Worm (Caenorhabditis elegans): ENCODE data around the gene Y11D7A.9.

The Y11D7A.9 gene

ce11 chrIV:9261687-9262086, 5.8 kb upstream of the Y11D7A.9 start, which contains the start of gene col-120:
Gene col-120, minus strand, starts transcription at chrIV:9261787.
- TF ChIP-seq nhr-179 (tag; optimal IDR thresholded peaks at IDR 0.05) (no peak), mxl-1 (tag; optimal IDR thresholded peaks at IDR 0.05) (no peak), B0035.1 (tag; optimal IDR thresholded peaks at IDR 0.05) (no peak), ceh-91 (GFP tag; IDR thresholded peaks at IDR 0.05) (no peak), aptf-3 (GFP tag; IDR thresholded peaks at IDR 0.05) (no peak), akir-1 (GFP tag; optimal IDR thresholded peaks at IDR 0.05) (no peak), pha-4 (tag; optimal IDR thresholded peaks at IDR 0.05) (no peak)

ce11 chrIV:9260826-9261225, 4.9 kb upstream of the Y11D7A.9 start:
- TF ChIP-seq sptf-2 (GFP tag; optimal IDR thresholded peaks at IDR 0.05) (no peak), mel-28 (tag; optimal IDR thresholded peaks at IDR 0.05; ENCODE audit: borderline replicate concordance) (no peak), cebp-1 (GFP tag; IDR thresholded peaks at IDR 0.05) (no peak), cebp-1 (tag; optimal IDR thresholded peaks at IDR 0.05) (no peak), nhr-90 (tag; optimal IDR thresholded peaks at IDR 0.05) (no peak), ztf-6 (GFP tag; IDR thresholded peaks at IDR 0.05) (no peak), ets-4 (GFP tag; optimal IDR thresholded peaks at IDR 0.05) (no peak), F37B4.10 (GFP tag; IDR thresholded peaks at IDR 0.05) (0 out of 2 replicates have a peak, but pooled peaks have one; percentile 3), hlh-26 (GFP tag; conservative IDR thresholded peaks at IDR 0.05) (no peak), ccch-3 (GFP tag; optimal IDR thresholded peaks at IDR 0.05) (no peak), F22D6.2 (tag; optimal IDR thresholded peaks at IDR 0.05) (no peak), B0035.1 (tag; optimal IDR thresholded peaks at IDR 0.05) (no peak), ekl-4 (GFP tag; IDR thresholded peaks at IDR 0.05) (no peak), F55B11.4 (tag; optimal IDR thresholded peaks at IDR 0.05; ENCODE audit: borderline replicate concordance, insufficient read depth) (no peak), egl-18 (GFP tag; IDR thresholded peaks at IDR 0.05) (no peak), ceh-58 (GFP tag; IDR thresholded peaks at IDR 0.05) (no peak), lin-40 (tag; optimal IDR thresholded peaks at IDR 0.05) (no peak), hrde-1 (tag; optimal IDR thresholded peaks at IDR 0.05; ENCODE audit: borderline replicate concordance) (no peak), F57A8.1 (GFP tag; optimal IDR thresholded peaks at IDR 0.05) (peak; percentile 12)

DNA sequence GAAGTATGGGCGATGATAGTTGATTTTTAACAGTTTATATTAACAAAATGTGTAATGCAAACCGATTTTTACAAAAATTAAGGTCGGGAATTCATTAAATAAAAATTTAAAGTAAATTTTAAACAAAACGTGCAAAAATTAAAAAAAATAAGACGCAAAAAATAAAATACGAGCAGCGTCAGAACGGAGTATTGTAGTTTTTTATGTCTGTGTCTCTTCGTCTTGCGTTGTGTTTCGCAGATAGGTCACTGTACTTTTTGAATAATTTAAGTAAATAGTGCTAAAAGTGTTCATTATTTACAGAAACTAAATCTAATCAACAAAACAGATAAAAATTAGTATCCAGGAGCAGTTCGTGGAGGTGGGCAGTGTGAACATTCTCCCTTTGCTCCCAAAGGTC, 4.4 kb upstream of the Y11D7A.9 start:
- peak; percentile 92 for TF ChIP-seq hmg-1.2 (GFP tag; IDR thresholded peaks at IDR 0.05)
- no peak for TF ChIP-seq ama-1 (optimal IDR thresholded peaks at IDR 0.05)
- no peak for TF ChIP-seq ama-1 (GFP tag; optimal IDR thresholded peaks at IDR 0.05)
- no peak for TF ChIP-seq ceh-58 (GFP tag; IDR thresholded peaks at IDR 0.05)
- TF ChIP-seq attf-3 (GFP tag; conservative IDR thresholded peaks at IDR 0.05) = peak; percentile 91

- TF ChIP-seq zim-3 (tag; optimal IDR thresholded peaks at IDR 0.05) (no peak), mxl-1 (tag; optimal IDR thresholded peaks at IDR 0.05) (no peak), pbrm-1 (GFP tag; IDR thresholded peaks at IDR 0.05) (no peak), Y95B8A.8 (GFP tag; IDR thresholded peaks at IDR 0.05) (no peak), D2030.7 (GFP tag; IDR thresholded peaks at IDR 0.05) (no peak), ceh-91 (GFP tag; IDR thresholded peaks at IDR 0.05) (no peak), B0019.2 (GFP tag; conservative IDR thresholded peaks at IDR 0.05) (no peak), madf-10 (tag; optimal IDR thresholded peaks at IDR 0.05) (no peak), mes-4 (tag; optimal IDR thresholded peaks at IDR 0.05) (no peak)
These were observed 3.8 kb upstream of the Y11D7A.9 start, which contains the start of gene Y11D7A.10 for ce11 chrIV:9259687-9260086. Gene Y11D7A.10, minus strand, starts transcription at chrIV:9259768.

Data from whole organism, young adult.